Fruit fly (Drosophila melanogaster): ENCODE data around the gene CG34324.

DNA sequence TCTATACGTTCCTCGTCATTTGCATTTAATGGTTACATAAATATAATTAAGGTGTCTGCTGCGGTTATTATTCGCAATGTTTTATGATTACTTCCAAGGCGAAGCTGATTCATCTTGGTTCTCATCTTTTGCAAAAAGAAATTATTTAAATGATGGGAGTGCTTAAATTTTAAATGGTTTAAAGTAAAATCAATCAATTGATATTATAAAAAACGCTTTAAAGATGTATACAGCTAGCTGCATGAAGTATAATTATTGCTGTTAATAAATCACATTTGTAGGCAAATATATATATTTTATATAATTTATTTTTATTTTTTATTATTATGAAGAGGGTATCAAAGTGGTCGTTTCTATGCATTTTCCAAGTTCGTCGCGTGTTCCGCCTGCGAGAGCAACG is 6.7 kb downstream of the CG34324 start:
- TF ChIP-seq Hsf (GFP tag; optimal IDR thresholded peaks at IDR 0.05) (no peak), gcm (GFP tag; optimal IDR thresholded peaks at IDR 0.05) (no peak), dysf (GFP tag; IDR thresholded peaks at IDR 0.05) (no peak), Ets97D (GFP tag; optimal IDR thresholded peaks at IDR 0.05) (no peak), Eip74EF (GFP tag; optimal IDR thresholded peaks at IDR 0.05) (no peak), mld (GFP tag; IDR thresholded peaks at IDR 0.05; ENCODE audit: partially characterized antibody) (no peak), CG14441 (GFP tag; IDR thresholded peaks at IDR 0.05) (no peak), CG10366 (GFP tag; IDR thresholded peaks at IDR 0.05) (no peak), cg (GFP tag; optimal IDR thresholded peaks at IDR 0.05) (no peak), unc-4 (GFP tag; IDR thresholded peaks at IDR 0.05; ENCODE audit: partially characterized antibody) (no peak), Poxn (GFP tag; IDR thresholded peaks at IDR 0.05) (no peak), Trl (optimal IDR thresholded peaks at IDR 0.05) (no peak), Trl (GFP tag; optimal IDR thresholded peaks at IDR 0.05) (no peak), usp (GFP tag; optimal IDR thresholded peaks at IDR 0.05) (no peak), pita (GFP tag; optimal IDR thresholded peaks at IDR 0.05) (no peak)

Data from whole organism, embryonic.